Fruit fly (Drosophila melanogaster) whole organism, wandering third instar larva: ENCODE results near the gene DNAlig3.

ENCODE experiments used
- CG32264 ChIP-seq: fragments of 200-800 bp; sonication (Bioruptor generic); optimal IDR thresholded peaks from 2 replicates; lab custom pipeline; 2016; ENCODE audit warnings: missing biosample characterization, missing genetic modification characterization
- CG9705 ChIP-seq: fragments of 200-800 bp; sonication (Bioruptor generic); optimal IDR thresholded peaks from 2 replicates; lab custom pipeline; 2018; ENCODE audit warnings: missing biosample characterization, mild to moderate bottlenecking, missing genetic modification characterization
- CrebA ChIP-seq: fragments of 200-800 bp; sonication (Bioruptor generic); optimal IDR thresholded peaks from 2 replicates; lab custom pipeline; 2016; ENCODE audit warnings: missing biosample characterization, mild to moderate bottlenecking, missing genetic modification characterization, borderline replicate concordance
- Dfd ChIP-seq: fragments of >200 bp; optimal IDR thresholded peaks from 2 replicates; lab custom pipeline; 2017; ENCODE audit warnings: missing biosample characterization, missing genetic modification characterization
- Dif ChIP-seq: fragments of 200-275, 200-300 bp; sonication (Bioruptor generic); optimal IDR thresholded peaks from 2 replicates; lab custom pipeline; 2018; ENCODE audit warnings: missing biosample characterization, missing genetic modification characterization; ENCODE audit not compliant: partially characterized antibody
- GATAd ChIP-seq: sonication (Bioruptor generic); optimal IDR thresholded peaks from 2 replicates; lab custom pipeline; 2016; ENCODE audit warnings: missing biosample characterization, missing genetic modification characterization
- HLH106 ChIP-seq: fragments of 200-800 bp; optimal IDR thresholded peaks from 3 replicates; lab custom pipeline; 2019; ENCODE audit warnings: missing biosample characterization, mild to moderate bottlenecking, missing genetic modification characterization, moderate library complexity
- Hnf4 ChIP-seq: fragments of 200-800 bp; sonication (Bioruptor generic); optimal IDR thresholded peaks from 2 replicates; lab custom pipeline; 2016; ENCODE audit warnings: missing biosample characterization, mild to moderate bottlenecking, missing genetic modification characterization
- Jra ChIP-seq: sonication (Bioruptor generic); optimal IDR thresholded peaks from 2 replicates; lab custom pipeline; 2016; ENCODE audit warnings: missing biosample characterization, missing genetic modification characterization
- Mio ChIP-seq: sonication (Bioruptor generic); optimal IDR thresholded peaks from 2 replicates; lab custom pipeline; 2016; ENCODE audit warnings: missing biosample characterization, missing genetic modification characterization
- Myc ChIP-seq: fragments of >200 bp; optimal IDR thresholded peaks from 2 replicates; lab custom pipeline; 2017
- N ChIP-seq: fragments of >200 bp; optimal IDR thresholded peaks from 2 replicates; lab custom pipeline; 2018; ENCODE audit warnings: missing biosample characterization, missing external identifiers, missing genetic modification characterization
- Rel ChIP-seq, 2 experiments: fragments of 200-800 bp; sonication (Bioruptor generic) in 1 of 2; optimal IDR thresholded peaks; 2 replicates in 1 of 2; 3 replicates in 1 of 2; lab custom pipeline; 2016 to 2019; ENCODE audit warnings: mild to moderate bottlenecking in 2 of 2, missing biosample characterization in 2 of 2, missing genetic modification characterization in 2 of 2, moderate library complexity in 1 of 2
- Sp1 ChIP-seq: fragments of 200-800 bp; sonication (Bioruptor generic); optimal IDR thresholded peaks from 3 replicates; lab custom pipeline; 2019; ENCODE audit warnings: missing biosample characterization, mild to moderate bottlenecking, missing genetic modification characterization, moderate library complexity
- Vsx2 ChIP-seq: fragments of 200-300, 225-300 bp; sonication (Bioruptor generic); optimal IDR thresholded peaks from 2 replicates; lab custom pipeline; 2018; ENCODE audit warnings: missing biosample characterization, missing genetic modification characterization; ENCODE audit not compliant: partially characterized antibody
- br ChIP-seq: fragments of 200-800 bp; sonication (Bioruptor generic); optimal IDR thresholded peaks from 2 replicates; lab custom pipeline; 2016; ENCODE audit warnings: missing biosample characterization, missing genetic modification characterization
- brk ChIP-seq: fragments of 200-800 bp; sonication (Bioruptor generic); optimal IDR thresholded peaks from 2 replicates; lab custom pipeline; 2016; ENCODE audit warnings: missing biosample characterization, mild to moderate bottlenecking, missing genetic modification characterization
- dl ChIP-seq, 2 experiments: fragments of 175-275, 200-275 bp in 1 of 2; fragments of 200-275 bp in 1 of 2; sonication (Bioruptor generic); optimal IDR thresholded peaks; lab custom pipeline; 2018; ENCODE audit warnings: mild to moderate bottlenecking in 2 of 2, missing biosample characterization in 2 of 2, missing genetic modification characterization in 2 of 2, moderate library complexity in 2 of 2; ENCODE audit not compliant: partially characterized antibody in 2 of 2, insufficient read depth in 1 of 2
- dmrt93B ChIP-seq: fragments of 200-800 bp; sonication (Bioruptor generic); optimal IDR thresholded peaks from 2 replicates; lab custom pipeline; 2018; ENCODE audit warnings: missing biosample characterization, mild to moderate bottlenecking, missing genetic modification characterization
- dsf ChIP-seq: sonication (Bioruptor generic); optimal IDR thresholded peaks from 2 replicates; lab custom pipeline; 2016; ENCODE audit warnings: missing biosample characterization, missing genetic modification characterization, borderline replicate concordance
- ey ChIP-seq: fragments of 200-800 bp; sonication (Bioruptor generic); optimal IDR thresholded peaks from 2 replicates; lab custom pipeline; 2016; ENCODE audit warnings: missing biosample characterization, missing genetic modification characterization
- fru ChIP-seq: fragments of 200-800 bp; sonication (Bioruptor generic); optimal IDR thresholded peaks from 3 replicates; lab custom pipeline; 2016; ENCODE audit warnings: missing biosample characterization, mild to moderate bottlenecking, missing genetic modification characterization
- h ChIP-seq: fragments of 200-800 bp; sonication (Bioruptor generic); optimal IDR thresholded peaks from 3 replicates; lab custom pipeline; 2016; ENCODE audit warnings: missing biosample characterization, mild to moderate bottlenecking, missing genetic modification characterization
- lola ChIP-seq: fragments of >200 bp; optimal IDR thresholded peaks from 2 replicates; lab custom pipeline; 2017; ENCODE audit warnings: missing biosample characterization, missing genetic modification characterization
- pan ChIP-seq: fragments of >200 bp; optimal IDR thresholded peaks from 2 replicates; lab custom pipeline; 2017
- psq ChIP-seq: fragments of 200-800 bp; sonication (Bioruptor generic); optimal IDR thresholded peaks from 3 replicates; lab custom pipeline; 2017; ENCODE audit warnings: missing biosample characterization, mild to moderate bottlenecking, missing genetic modification characterization, moderate library complexity
- rgr ChIP-seq: fragments of 200-800 bp; sonication (Bioruptor generic); optimal IDR thresholded peaks from 3 replicates; lab custom pipeline; 2016; ENCODE audit warnings: missing biosample characterization, mild to moderate bottlenecking, missing genetic modification characterization
- sage ChIP-seq: fragments of 200-800 bp; sonication (Bioruptor generic); optimal IDR thresholded peaks from 2 replicates; lab custom pipeline; 2016; ENCODE audit warnings: missing biosample characterization, mild to moderate bottlenecking, missing genetic modification characterization
- sv ChIP-seq: fragments of 200-800 bp; sonication (Bioruptor generic); optimal IDR thresholded peaks from 3 replicates; lab custom pipeline; 2016; ENCODE audit warnings: missing biosample characterization, missing genetic modification characterization
- usp ChIP-seq: fragments of >200 bp; optimal IDR thresholded peaks from 2 replicates; lab custom pipeline; 2017; ENCODE audit warnings: missing biosample characterization, missing genetic modification characterization
- woc ChIP-seq: sonication (Bioruptor generic); optimal IDR thresholded peaks from 2 replicates; lab custom pipeline; 2016; ENCODE audit warnings: missing biosample characterization, mild to moderate bottlenecking, missing genetic modification characterization

Gene DNAlig3

DNA sequence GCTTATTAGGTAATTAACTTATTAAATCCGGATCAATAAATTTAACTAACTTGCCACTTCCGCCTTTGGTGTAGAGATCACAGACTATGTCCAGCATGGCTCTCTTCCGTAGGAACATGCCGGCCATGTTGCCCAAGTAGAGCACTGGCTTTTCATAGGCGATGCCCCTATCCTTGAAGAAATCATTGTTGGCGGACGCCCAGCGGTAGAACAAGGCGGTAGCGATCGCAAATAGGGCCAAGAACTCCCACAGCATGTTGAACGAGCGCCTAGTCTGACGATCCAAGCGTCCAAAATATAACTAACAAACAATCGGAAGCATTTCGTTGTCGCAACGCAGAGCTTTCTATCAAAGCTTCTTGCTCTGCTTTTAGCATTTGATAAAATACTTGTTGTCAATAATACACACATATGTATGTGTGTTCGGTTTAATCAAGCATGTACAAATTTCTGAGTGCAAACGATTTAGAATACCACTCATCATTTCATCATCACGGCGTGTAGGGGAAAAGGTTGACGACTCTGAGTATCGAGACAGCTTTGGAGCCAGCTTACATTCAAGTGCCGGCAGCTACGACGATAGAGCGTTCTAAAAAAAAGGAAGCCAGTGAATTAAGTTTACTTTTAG, 2.9 kb downstream of the DNAlig3 start, which contains the start of gene Cyp9f3:
Gene Cyp9f3, minus strand, starts transcription at position 310 of the 628 bp plus-strand sequence.
- no peak for TF ChIP-seq h
- TF ChIP-seq br (GFP tag; lab: Kevin White, UChicago): no peak
- TF ChIP-seq usp (GFP tag; lab: Kevin White, UChicago): no peak
- peak; percentile 20 for TF ChIP-seq Vsx2 (GFP tag; lab: Kevin White, UChicago)
- TF ChIP-seq ey (GFP tag; lab: Kevin White, UChicago): no peak
- no peak for TF ChIP-seq Dif
- TF ChIP-seq woc (GFP tag; lab: Kevin White, UChicago): no peak
- TF ChIP-seq CrebA (GFP tag; lab: Kevin White, UChicago): peak; percentile 32
- no peak for TF ChIP-seq fru
- peak; percentile 9 for TF ChIP-seq rgr (GFP tag; lab: Kevin White, UChicago)
- TF ChIP-seq, all 38 proteins: peak for 3

DNA sequence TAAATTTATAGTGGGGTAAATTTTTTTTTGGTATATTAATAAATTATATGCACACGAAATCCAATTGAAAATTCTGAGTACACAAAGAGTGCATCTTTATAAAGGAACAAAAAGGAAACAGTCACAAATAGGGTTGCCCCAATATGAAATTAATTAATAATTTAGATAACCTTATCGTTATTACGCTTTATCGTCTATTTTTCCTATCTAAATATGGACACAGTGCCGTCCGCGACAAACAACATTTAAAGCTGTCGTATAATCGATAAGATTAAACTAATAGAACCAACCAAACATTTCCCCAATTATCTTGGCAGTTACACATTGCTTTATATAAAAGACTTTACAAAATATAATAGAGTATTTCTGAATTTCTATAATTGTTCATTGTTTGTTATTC, 3.6 kb downstream of the DNAlig3 start:
- TF ChIP-seq sage (GFP tag; lab: Kevin White, UChicago): peak; percentile 38
- TF ChIP-seq Vsx2 (GFP tag; lab: Kevin White, UChicago): no peak
- peak; percentile 28 for TF ChIP-seq CrebA (GFP tag; lab: Kevin White, UChicago)
- TF ChIP-seq h: peak; percentile 24
- TF ChIP-seq, all 38 proteins: peak for 3

DNA sequence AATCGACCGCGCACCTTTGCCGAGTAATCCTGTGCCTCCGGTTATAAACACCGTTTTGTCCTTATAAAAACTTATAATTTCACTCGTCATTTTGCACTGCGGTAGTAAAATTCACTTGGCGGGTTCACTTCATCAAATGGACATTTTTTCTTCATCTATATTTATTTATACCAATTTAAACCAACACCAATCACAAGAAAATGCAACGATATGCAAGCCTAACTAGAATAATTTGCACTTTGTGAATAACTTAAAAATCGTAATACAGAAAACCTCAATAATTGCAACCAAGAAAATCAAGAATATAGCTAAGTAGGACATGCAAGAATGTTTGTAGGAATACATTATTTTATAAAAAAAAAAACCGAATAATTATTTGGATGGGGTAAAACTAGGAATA, 5.8 kb downstream of the DNAlig3 start, which contains the start of the genes CG10096 and CG10097:
Gene CG10096, minus strand, starts transcription at position 101 of the 400 bp plus-strand sequence.
Gene CG10097, minus strand, starts transcription at position 101 of the 400 bp plus-strand sequence.
- TF ChIP-seq Dfd (GFP tag; lab: Kevin White, UChicago): no peak
- TF ChIP-seq pan (lab: Kevin White, UChicago): no peak
- no peak for TF ChIP-seq Sp1
- no peak for TF ChIP-seq N
- TF ChIP-seq Mio (GFP tag; lab: Kevin White, UChicago): no peak
- no peak for TF ChIP-seq psq (GFP tag; lab: Kevin White, UChicago)
- no peak for TF ChIP-seq CG32264 (GFP tag; lab: Kevin White, UChicago)
- no peak for TF ChIP-seq Vsx2 (GFP tag; lab: Kevin White, UChicago)
- no peak for TF ChIP-seq Myc
- TF ChIP-seq CG9705 (GFP tag; lab: Kevin White, UChicago): no peak
- TF ChIP-seq dl (GFP tag; optimal IDR thresholded peaks at IDR 0.05; lab: Kevin White, UChicago; ENCODE audit: insufficient read depth in 1 of 2, partially characterized antibody in 2 of 2): no peak
- TF ChIP-seq lola: no peak
- TF ChIP-seq Jra (GFP tag; lab: Kevin White, UChicago): no peak
- TF ChIP-seq Hnf4 (GFP tag; lab: Kevin White, UChicago): no peak
- no peak for TF ChIP-seq dsf (GFP tag; lab: Kevin White, UChicago)
- TF ChIP-seq br (GFP tag; lab: Kevin White, UChicago): no peak
- no peak for TF ChIP-seq fru
- TF ChIP-seq, all 38 proteins: peak for 0

DNA sequence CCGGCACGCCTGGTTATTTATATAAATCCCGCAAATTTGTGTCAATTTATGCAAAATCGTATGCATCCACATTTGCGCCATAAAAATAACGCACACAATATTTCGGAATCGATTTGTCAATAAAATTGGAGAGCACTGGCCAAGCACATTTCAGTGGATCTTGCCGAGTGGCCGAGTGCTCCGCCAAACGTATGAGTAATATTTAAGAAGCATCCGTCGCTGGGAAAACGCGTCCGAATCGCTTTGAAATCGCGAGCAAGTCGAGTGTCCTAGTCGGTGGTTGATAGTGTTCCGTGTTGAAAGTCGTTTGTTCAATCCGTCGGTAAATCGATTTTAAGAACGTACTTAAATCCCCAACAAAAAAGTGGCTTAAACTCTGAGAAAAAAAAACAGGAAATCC, 14.7 kb downstream of the DNAlig3 start, which contains the start of gene CG33098:
Gene CG33098, plus strand, starts transcription at position 224 of the 400 bp plus-strand sequence.
- TF ChIP-seq dsf (GFP tag; lab: Kevin White, UChicago) (no peak), Hnf4 (GFP tag; lab: Kevin White, UChicago) (no peak), Dfd (GFP tag; lab: Kevin White, UChicago) (no peak), fru (no peak), rgr (GFP tag; lab: Kevin White, UChicago) (no peak), h (no peak), sv (GFP tag; lab: Kevin White, UChicago) (no peak), Mio (GFP tag; lab: Kevin White, UChicago) (no peak), CG32264 (GFP tag; lab: Kevin White, UChicago) (no peak), br (GFP tag; lab: Kevin White, UChicago) (no peak), brk (GFP tag; lab: Kevin White, UChicago) (no peak), pan (lab: Kevin White, UChicago) (no peak), dmrt93B (no peak), Vsx2 (GFP tag; lab: Kevin White, UChicago) (no peak), GATAd (GFP tag; lab: Kevin White, UChicago) (no peak), Rel (GFP tag; optimal IDR thresholded peaks at IDR 0.05; lab: Kevin White, UChicago) (no peak), Rel (tag; optimal IDR thresholded peaks at IDR 0.05; lab: Kevin White, UChicago) (no peak), Myc (no peak), HLH106 (tag; lab: Kevin White, UChicago) (no peak), lola (no peak), dl (GFP tag; optimal IDR thresholded peaks at IDR 0.05; lab: Kevin White, UChicago; ENCODE audit: insufficient read depth in 1 of 2, partially characterized antibody in 2 of 2) (no peak)
